Worm (Caenorhabditis elegans) whole organism, mixed stage, embryonic: ENCODE measurements around the gene spp-6.

ENCODE experiments used
- M03D4.4 ChIP-seq: sonication (generic microtip); optimal IDR thresholded peaks from 2 replicates; lab custom pipeline; 2017; ENCODE audit warnings: mild to moderate bottlenecking, missing genetic modification characterization, missing compliant biosample characterization
- bed-3 ChIP-seq: fragments of 200-800 bp; sonication (Bioruptor generic); optimal IDR thresholded peaks from 3 replicates; lab custom pipeline; 2018; ENCODE audit warnings: mild to moderate bottlenecking, missing genetic modification characterization, moderate library complexity, missing compliant biosample characterization
- blmp-1 ChIP-seq: fragments of 150-350 bp; optimal IDR thresholded peaks from 2 replicates; lab custom pipeline; 2014; ENCODE audit warnings: missing biosample characterization, missing genetic modification characterization
- ceh-39 ChIP-seq: fragments of 150-350 bp; optimal IDR thresholded peaks from 2 replicates; lab custom pipeline; 2014; ENCODE audit warnings: missing biosample characterization, missing genetic modification characterization
- ceh-43 ChIP-seq: fragments of 200-800 bp; sonication (Bioruptor generic); optimal IDR thresholded peaks from 2 replicates; lab custom pipeline; 2018; ENCODE audit warnings: mild to moderate bottlenecking, missing genetic modification characterization, moderate library complexity, missing compliant biosample characterization
- ceh-83 ChIP-seq: fragments of 200-800 bp; sonication (Bioruptor generic); optimal IDR thresholded peaks from 2 replicates; lab custom pipeline; 2018; ENCODE audit warnings: mild to moderate bottlenecking, missing genetic modification characterization, missing compliant biosample characterization
- ces-1 ChIP-seq: fragments of 150-350 bp; optimal IDR thresholded peaks from 2 replicates; lab custom pipeline; 2014; ENCODE audit warnings: missing biosample characterization, missing genetic modification reagents, missing genetic modification characterization
- cnd-1 ChIP-seq: fragments of 200-800 bp; sonication (Bioruptor generic); optimal IDR thresholded peaks from 2 replicates; lab custom pipeline; 2018; ENCODE audit warnings: mild to moderate bottlenecking, missing genetic modification characterization, missing compliant biosample characterization
- drap-1 ChIP-seq: fragments of 200-800 bp; sonication (Bioruptor generic); optimal IDR thresholded peaks from 3 replicates; lab custom pipeline; 2018; ENCODE audit warnings: mild to moderate bottlenecking, missing genetic modification characterization, missing compliant biosample characterization
- elt-1 ChIP-seq: sonication (generic microtip); optimal IDR thresholded peaks from 2 replicates; lab custom pipeline; 2017; ENCODE audit warnings: missing genetic modification characterization, mild to moderate bottlenecking, missing compliant biosample characterization, antibody characterized with exemption, moderate library complexity, borderline replicate concordance; ENCODE audit not compliant: insufficient read depth
- elt-3 ChIP-seq: fragments of 150-350 bp; optimal IDR thresholded peaks from 2 replicates; lab custom pipeline; 2014; ENCODE audit warnings: missing biosample characterization, missing genetic modification characterization
- flh-1 ChIP-seq: fragments of 200-800 bp; sonication (Bioruptor generic); optimal IDR thresholded peaks from 2 replicates; lab custom pipeline; 2018; ENCODE audit warnings: mild to moderate bottlenecking, missing genetic modification characterization, moderate library complexity, missing compliant biosample characterization
- ham-2 ChIP-seq: fragments of 200-800 bp; sonication (Bioruptor generic); optimal IDR thresholded peaks from 2 replicates; lab custom pipeline; 2018; ENCODE audit warnings: mild to moderate bottlenecking, missing genetic modification characterization, missing compliant biosample characterization
- hlh-1 ChIP-seq: fragments of 150-350 bp; optimal IDR thresholded peaks from 2 replicates; lab custom pipeline; 2014; ENCODE audit warnings: missing biosample characterization, missing genetic modification reagents, missing genetic modification characterization
- lin-13 ChIP-seq: fragments of 150-350 bp; optimal IDR thresholded peaks from 2 replicates; lab custom pipeline; 2014; ENCODE audit warnings: missing biosample characterization, missing genetic modification characterization
- lin-32 ChIP-seq: fragments of 200-800 bp; sonication (Bioruptor generic); optimal IDR thresholded peaks from 2 replicates; lab custom pipeline; 2018; ENCODE audit warnings: mild to moderate bottlenecking, missing genetic modification characterization, missing compliant biosample characterization
- lsy-2 ChIP-seq: fragments of 150-350 bp; optimal IDR thresholded peaks from 2 replicates; lab custom pipeline; 2014; ENCODE audit warnings: missing biosample characterization, missing genetic modification characterization
- mab-5 ChIP-seq: fragments of 150-350 bp; optimal IDR thresholded peaks from 2 replicates; lab custom pipeline; 2014; ENCODE audit warnings: missing biosample characterization, missing genetic modification characterization
- mep-1 ChIP-seq: fragments of 150-350 bp; optimal IDR thresholded peaks from 2 replicates; lab custom pipeline; 2017; ENCODE audit warnings: missing biosample characterization, missing genetic modification reagents, missing genetic modification characterization, inconsistent platforms
- mls-2 ChIP-seq: sonication (generic microtip); optimal IDR thresholded peaks from 2 replicates; lab custom pipeline; 2016; ENCODE audit warnings: mild to moderate bottlenecking, missing genetic modification characterization, moderate library complexity, missing compliant biosample characterization
- nhr-12 ChIP-seq: fragments of 150-350 bp; optimal IDR thresholded peaks from 2 replicates; lab custom pipeline; 2014; ENCODE audit warnings: missing biosample characterization, missing genetic modification characterization
- nhr-2 ChIP-seq: fragments of 150-350 bp; optimal IDR thresholded peaks from 2 replicates; lab custom pipeline; 2014; ENCODE audit warnings: missing biosample characterization, missing genetic modification characterization
- nhr-237 ChIP-seq: fragments of 150-350 bp; optimal IDR thresholded peaks from 2 replicates; lab custom pipeline; 2014; ENCODE audit warnings: missing biosample characterization, missing genetic modification characterization
- nhr-28 ChIP-seq: fragments of 150-350 bp; optimal IDR thresholded peaks from 2 replicates; lab custom pipeline; 2014; ENCODE audit warnings: missing biosample characterization, missing genetic modification characterization
- nhr-76 ChIP-seq: sonication (generic microtip); optimal IDR thresholded peaks from 2 replicates; lab custom pipeline; 2017; ENCODE audit warnings: missing biosample characterization, missing genetic modification characterization
- pha-4 ChIP-seq: fragments of 150-350 bp; optimal IDR thresholded peaks from 2 replicates; lab custom pipeline; 2018; ENCODE audit warnings: missing biosample characterization, missing genetic modification reagents, missing genetic modification characterization
- sem-2 ChIP-seq: fragments of 200-800 bp; sonication (Bioruptor generic); optimal IDR thresholded peaks from 2 replicates; lab custom pipeline; 2018; ENCODE audit warnings: mild to moderate bottlenecking, missing genetic modification characterization, missing compliant biosample characterization
- snpc-4 ChIP-seq: fragments of 150-350 bp; optimal IDR thresholded peaks from 2 replicates; lab custom pipeline; 2014; ENCODE audit warnings: missing biosample characterization, missing genetic modification characterization
- sptf-1 ChIP-seq: sonication (generic microtip); optimal IDR thresholded peaks from 2 replicates; lab custom pipeline; 2017; ENCODE audit warnings: mild to moderate bottlenecking, missing genetic modification characterization, moderate library complexity, missing compliant biosample characterization
- tbx-8 ChIP-seq: fragments of 200-800 bp; sonication (Bioruptor generic); optimal IDR thresholded peaks from 2 replicates; lab custom pipeline; 2018; ENCODE audit warnings: mild to moderate bottlenecking, missing genetic modification characterization, moderate library complexity, missing compliant biosample characterization
- unc-120 ChIP-seq: sonication (generic microtip); optimal IDR thresholded peaks from 2 replicates; lab custom pipeline; 2017; ENCODE audit warnings: missing genetic modification characterization, missing compliant biosample characterization; ENCODE audit not compliant: poor library complexity, severe bottlenecking
- unc-39 ChIP-seq: fragments of 150-350 bp; optimal IDR thresholded peaks from 2 replicates; lab custom pipeline; 2014; ENCODE audit warnings: missing biosample characterization, missing genetic modification characterization
- unc-62 ChIP-seq: fragments of 150-350 bp; optimal IDR thresholded peaks from 2 replicates; lab custom pipeline; 2014; ENCODE audit warnings: missing biosample characterization, missing genetic modification reagents, missing genetic modification characterization
- zip-8 ChIP-seq: fragments of 150-350 bp; optimal IDR thresholded peaks from 2 replicates; lab custom pipeline; 2014; ENCODE audit warnings: missing biosample characterization, missing genetic modification characterization
- ztf-11 ChIP-seq: fragments of 150-350 bp; optimal IDR thresholded peaks from 2 replicates; lab custom pipeline; 2014; ENCODE audit warnings: missing biosample characterization, missing genetic modification characterization

spp-6 gene

ce11 chrX:7334302-7334724 is 17.2 kb downstream of the spp-6 start, which contains the start of gene epg-7:
TSS of gene epg-7 (plus strand) at chrX:7334714.
- TF ChIP-seq tbx-8 (no peak), nhr-237 (tag; lab: Kevin White, UChicago) (peak; percentile 77), nhr-76 (no peak), mab-5 (tag; lab: Kevin White, UChicago) (no peak), unc-62 (peak; percentile 74), snpc-4 (tag; lab: Kevin White, UChicago) (no peak), nhr-28 (no peak), blmp-1 (tag; lab: Kevin White, UChicago) (no peak), nhr-2 (tag; lab: Kevin White, UChicago) (peak; percentile 49), ceh-39 (tag; lab: Kevin White, UChicago) (peak; percentile 78), ces-1 (peak; percentile 67), ceh-83 (no peak), ham-2 (GFP tag; lab: Kevin White, UChicago) (peak; percentile 61), ztf-11 (peak; percentile 36), mep-1 (peak; percentile 84), hlh-1 (peak; percentile 82), mls-2 (tag; lab: Kevin White, UChicago) (peak; percentile 64), flh-1 (GFP tag; lab: Kevin White, UChicago) (no peak), sem-2 (GFP tag; lab: Kevin White, UChicago) (no peak), elt-3 (no peak), unc-39 (no peak), nhr-12 (tag; lab: Kevin White, UChicago) (no peak), sptf-1 (tag; lab: Kevin White, UChicago) (peak; percentile 28), cnd-1 (tag; lab: Kevin White, UChicago) (peak; percentile 66), elt-1 (tag; lab: Kevin White, UChicago) (peak; percentile 26), lin-32 (peak; percentile 35), unc-120 (tag; lab: Kevin White, UChicago) (peak; percentile 93), lsy-2 (peak; percentile 68), drap-1 (peak; percentile 52), bed-3 (GFP tag; lab: Kevin White, UChicago) (no peak), pha-4 (tag; lab: Kevin White, UChicago) (peak; percentile 90), ceh-43 (GFP tag; lab: Kevin White, UChicago) (no peak), M03D4.4 (tag; lab: Kevin White, UChicago) (no peak), lin-13 (peak; percentile 79), zip-8 (peak; percentile 10)

- TF ChIP-seq tbx-8, result no peak
- TF ChIP-seq ces-1, result no peak
- TF ChIP-seq zip-8, result peak; percentile 4
- no peak for TF ChIP-seq lsy-2
- TF ChIP-seq mep-1, result no peak
- no peak for TF ChIP-seq nhr-76
- TF ChIP-seq, all 35 proteins: peak for 1
Observed at ce11 chrX:7340394-7340793, 23.3 kb downstream of the spp-6 start.

- TF ChIP-seq unc-120 (tag; lab: Kevin White, UChicago) (peak; percentile 1), zip-8 (no peak), unc-62 (peak; percentile 24), hlh-1 (peak; percentile 62)
Observed at ce11 chrX:7340915-7341559, 23.9 kb downstream of the spp-6 start, which contains the start of gene C07D8.6. TSS of gene C07D8.6 (plus strand) at chrX:7341509.

- TF ChIP-seq ztf-11 (no peak), sptf-1 (tag; lab: Kevin White, UChicago) (no peak), mep-1 (no peak), ceh-39 (tag; lab: Kevin White, UChicago) (no peak), bed-3 (GFP tag; lab: Kevin White, UChicago) (no peak), snpc-4 (tag; lab: Kevin White, UChicago) (no peak)
- TF ChIP-seq, all 35 proteins: peak for 0
Observed at ce11 chrX:7343218-7343617, 26.1 kb downstream of the spp-6 start.
